Worm (Caenorhabditis elegans): ENCODE results near the gene F19G12.9.

DNA sequence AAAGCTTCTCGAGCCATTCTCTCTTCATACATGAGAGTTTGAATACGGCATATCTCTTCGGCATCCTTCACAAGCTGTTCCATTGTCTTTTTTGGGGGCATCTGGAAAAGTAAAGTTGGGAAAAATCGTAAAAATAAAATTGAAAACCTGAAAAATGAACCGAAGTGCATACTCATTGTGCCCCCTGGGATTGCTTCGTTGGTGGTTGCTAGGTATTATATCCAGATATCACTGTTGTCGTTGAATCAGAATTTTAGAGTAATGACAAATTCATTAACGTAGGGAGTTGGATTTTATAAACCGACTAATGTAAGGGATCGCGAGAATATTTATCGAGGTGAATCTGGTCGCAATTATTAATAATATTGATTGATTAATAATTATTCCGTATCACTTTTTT, 37.4 kb upstream of the F19G12.9 start, which contains the start of gene F56C3.10:
- TF ChIP-seq flt-1 (GFP tag; IDR thresholded peaks at IDR 0.05) (no peak), tab-1 (GFP tag; IDR thresholded peaks at IDR 0.05) (no peak)

Measured in whole organism, midembryonic.